Worm (Caenorhabditis elegans) whole organism, late embryonic: Measurements from ENCODE around the gene C14C11.4.
"Not testable (repeated sequence)": the region's sequence is repeated elsewhere in the genome, so short reads cannot be mapped to it uniquely, and the experiment has no call there.

Source experiments
- F13H6.1 ChIP-seq: sonication (generic microtip); optimal IDR thresholded peaks from 2 replicates; lab custom pipeline; 2016; ENCODE audit warnings: missing genetic modification characterization, missing compliant biosample characterization
- K02D7.2 ChIP-seq: sonication (generic microtip); optimal IDR thresholded peaks from 2 replicates; lab custom pipeline; 2017; ENCODE audit warnings: mild to moderate bottlenecking, missing genetic modification characterization, missing compliant biosample characterization
- K09A11.1 ChIP-seq: sonication (generic microtip); optimal IDR thresholded peaks from 2 replicates; lab custom pipeline; 2017; ENCODE audit warnings: antibody characterized with exemption, mild to moderate bottlenecking, missing genetic modification characterization, missing compliant biosample characterization; ENCODE audit not compliant: insufficient read depth
- ahr-1 ChIP-seq: sonication (generic microtip); optimal IDR thresholded peaks from 2 replicates; lab custom pipeline; 2016; ENCODE audit warnings: missing genetic modification characterization, missing compliant biosample characterization
- ama-1 ChIP-seq: fragments of 150-350 bp; optimal IDR thresholded peaks from 2 replicates; lab custom pipeline; 2014
- ceh-14 ChIP-seq: sonication (generic microtip); optimal IDR thresholded peaks from 2 replicates; lab custom pipeline; 2016; ENCODE audit warnings: missing genotype, missing genetic modification characterization, missing compliant biosample characterization
- ceh-2 ChIP-seq: sonication (generic microtip); optimal IDR thresholded peaks from 2 replicates; lab custom pipeline; 2016; ENCODE audit warnings: missing genotype, missing genetic modification characterization, missing compliant biosample characterization
- ceh-22 ChIP-seq: sonication (generic microtip); optimal IDR thresholded peaks from 2 replicates; lab custom pipeline; 2017; ENCODE audit warnings: missing biosample characterization, missing genetic modification characterization
- ceh-30 ChIP-seq: fragments of 150-350 bp; optimal IDR thresholded peaks from 2 replicates; lab custom pipeline; 2014; ENCODE audit warnings: missing biosample characterization, missing genetic modification characterization
- ceh-31 ChIP-seq: sonication (generic microtip); optimal IDR thresholded peaks from 2 replicates; lab custom pipeline; 2016; ENCODE audit warnings: missing genetic modification characterization, missing compliant biosample characterization
- ceh-34 ChIP-seq: sonication (generic microtip); optimal IDR thresholded peaks from 2 replicates; lab custom pipeline; 2016; ENCODE audit warnings: mild to moderate bottlenecking, missing genetic modification characterization, missing compliant biosample characterization
- ceh-45 ChIP-seq: fragments of 200-800 bp; sonication (Bioruptor generic); IDR thresholded peaks from 2 replicates; pipeline ENCODE4 v1.3.6; 2022; ENCODE audit warnings: missing genetic modification reagents, missing genetic modification characterization, missing compliant biosample characterization
- ceh-48 ChIP-seq: sonication (generic microtip); optimal IDR thresholded peaks from 2 replicates; lab custom pipeline; 2016; ENCODE audit warnings: missing genetic modification characterization, inconsistent platforms, missing compliant biosample characterization
- ceh-6 ChIP-seq: fragments of 200-800 bp; sonication (Bioruptor generic); optimal IDR thresholded peaks from 2 replicates; lab custom pipeline; 2018; ENCODE audit warnings: mild to moderate bottlenecking, missing genetic modification characterization, missing compliant biosample characterization
- ceh-9 ChIP-seq: sonication (generic microtip); optimal IDR thresholded peaks from 2 replicates; lab custom pipeline; 2016; ENCODE audit warnings: mild to moderate bottlenecking, missing genetic modification characterization, inconsistent platforms, missing compliant biosample characterization
- che-1 ChIP-seq: sonication (generic microtip); optimal IDR thresholded peaks from 2 replicates; lab custom pipeline; 2016; ENCODE audit warnings: mild to moderate bottlenecking, missing genetic modification characterization, missing compliant biosample characterization
- dmd-4 ChIP-seq: sonication (generic microtip); optimal IDR thresholded peaks from 2 replicates; lab custom pipeline; 2016; ENCODE audit warnings: borderline replicate concordance, missing genetic modification characterization, missing compliant biosample characterization
- elt-2 ChIP-seq: sonication (generic microtip); optimal IDR thresholded peaks from 2 replicates; lab custom pipeline; 2016; ENCODE audit warnings: missing genetic modification reagents, missing genetic modification characterization, missing compliant biosample characterization
- elt-4 ChIP-seq: sonication (generic microtip); optimal IDR thresholded peaks from 2 replicates; lab custom pipeline; 2016; ENCODE audit warnings: missing genetic modification characterization, missing compliant biosample characterization
- ets-4 ChIP-seq: sonication (generic microtip); optimal IDR thresholded peaks from 2 replicates; lab custom pipeline; 2016; ENCODE audit warnings: missing genetic modification characterization, missing compliant biosample characterization
- fax-1 ChIP-seq: sonication (generic microtip); optimal IDR thresholded peaks from 2 replicates; lab custom pipeline; 2016; ENCODE audit warnings: missing genotype, missing genetic modification characterization, missing compliant biosample characterization
- fkh-6 ChIP-seq: sonication (generic microtip); optimal IDR thresholded peaks from 2 replicates; lab custom pipeline; 2016; ENCODE audit warnings: missing genetic modification characterization, missing compliant biosample characterization
- hlh-13 ChIP-seq: fragments of 200-800 bp; sonication (Bioruptor generic); optimal IDR thresholded peaks from 2 replicates; lab custom pipeline; 2018; ENCODE audit warnings: mild to moderate bottlenecking, missing genetic modification characterization, missing compliant biosample characterization
- hlh-15 ChIP-seq: sonication (generic microtip); optimal IDR thresholded peaks from 2 replicates; lab custom pipeline; 2016; ENCODE audit warnings: missing genetic modification characterization, missing compliant biosample characterization
- hlh-30 ChIP-seq: sonication (generic microtip); optimal IDR thresholded peaks from 2 replicates; lab custom pipeline; 2017; ENCODE audit warnings: antibody characterized with exemption, missing genetic modification characterization, missing compliant biosample characterization; ENCODE audit not compliant: insufficient read depth
- nfya-1 ChIP-seq: sonication (generic microtip); optimal IDR thresholded peaks from 2 replicates; lab custom pipeline; 2017; ENCODE audit warnings: missing genetic modification characterization, mild to moderate bottlenecking, missing compliant biosample characterization, antibody characterized with exemption, moderate library complexity
- npax-4 ChIP-seq: sonication (generic microtip); optimal IDR thresholded peaks from 2 replicates; lab custom pipeline; 2016; ENCODE audit warnings: missing genetic modification characterization, missing compliant biosample characterization
- odd-2 ChIP-seq: sonication (generic microtip); optimal IDR thresholded peaks from 2 replicates; lab custom pipeline; 2017; ENCODE audit warnings: antibody characterized with exemption, mild to moderate bottlenecking, missing genetic modification characterization, missing compliant biosample characterization
- pag-3 ChIP-seq: sonication (generic microtip); optimal IDR thresholded peaks from 2 replicates; lab custom pipeline; 2016; ENCODE audit warnings: missing compliant biosample characterization, missing genetic modification characterization, borderline replicate concordance
- pha-2 ChIP-seq: sonication (generic microtip); optimal IDR thresholded peaks from 2 replicates; lab custom pipeline; 2017; ENCODE audit warnings: mild to moderate bottlenecking, missing genetic modification characterization, missing compliant biosample characterization
- pha-4 ChIP-seq: fragments of 150-350 bp; optimal IDR thresholded peaks from 2 replicates; lab custom pipeline; 2018; ENCODE audit warnings: missing biosample characterization, missing genetic modification reagents, missing genetic modification characterization
- ref-2 ChIP-seq: sonication (generic microtip); optimal IDR thresholded peaks from 2 replicates; lab custom pipeline; 2016; ENCODE audit warnings: missing genetic modification characterization, missing compliant biosample characterization
- rnt-1 ChIP-seq: sonication (generic microtip); optimal IDR thresholded peaks from 2 replicates; lab custom pipeline; 2016; ENCODE audit warnings: missing genetic modification characterization, missing compliant biosample characterization
- sox-4 ChIP-seq: sonication (generic microtip); optimal IDR thresholded peaks from 2 replicates; lab custom pipeline; 2017; ENCODE audit warnings: mild to moderate bottlenecking, missing genetic modification characterization, inconsistent platforms, missing compliant biosample characterization
- unc-3 ChIP-seq, 2 experiments: fragments of 200-800 bp in 1 of 2; sonication (Bioruptor generic) in 1 of 2; sonication (generic microtip) in 1 of 2; conservative IDR thresholded peaks in 1 of 2; optimal IDR thresholded peaks in 1 of 2; 2 replicates each; pipeline versions ENCODE4 v1.3.6 to Lab custom; 2016 to 2022; ENCODE audit warnings: missing compliant biosample characterization in 2 of 2, missing genetic modification characterization in 2 of 2, missing genetic modification reagents in 1 of 2

C14C11.4 gene

ce11 chrV:5653990-5654499, 6.6 kb downstream of the C14C11.4 start, which contains the start of gene hex-2:
Gene hex-2 (plus strand): TSS chrV:5654449.
- TF ChIP-seq elt-4 (tag; lab: Kevin White, UChicago) (no peak), pha-2 (no peak), elt-2 (tag; lab: Kevin White, UChicago) (peak; percentile 17), ahr-1 (tag; lab: Kevin White, UChicago) (no peak)

- TF ChIP-seq ceh-22 = no peak
- TF ChIP-seq unc-3 (GFP tag; conservative IDR thresholded peaks at IDR 0.05; lab: Robert Waterston, UW) = no peak
- TF ChIP-seq unc-3 (tag; optimal IDR thresholded peaks at IDR 0.05; lab: Kevin White, UChicago) = no peak
- no peak for TF ChIP-seq rnt-1 (tag; lab: Kevin White, UChicago)
- no peak for TF ChIP-seq ceh-2
- no peak for TF ChIP-seq ceh-9 (tag; lab: Kevin White, UChicago)
Observed at ce11 chrV:5660604-5661209, 13.3 kb downstream of the C14C11.4 start, which contains the start of the genes mut-14 and C14C11.2. Gene mut-14 (minus strand): TSS chrV:5660704. Gene C14C11.2 (plus strand): TSS chrV:5661159.

ce11 chrV:5663317-5663716, 15.9 kb downstream of the C14C11.4 start, which contains the start of gene C14C11.1:
Gene C14C11.1 (plus strand): TSS chrV:5663617.
- not testable (repeated sequence) for TF ChIP-seq ceh-6 (GFP tag; lab: Kevin White, UChicago); ceh-48 (tag; lab: Kevin White, UChicago); pha-4 (tag; lab: Kevin White, UChicago)
- TF ChIP-seq, all 69 proteins: peak for 0; not testable (repeated sequence) for 69

- TF ChIP-seq ceh-30 (tag; lab: Kevin White, UChicago) (no peak), ama-1 (lab: Kevin White, UChicago) (no peak), ceh-14 (tag; lab: Kevin White, UChicago) (no peak), hlh-30 (no peak), npax-4 (tag; lab: Kevin White, UChicago) (no peak), fax-1 (tag; lab: Kevin White, UChicago) (no peak), ceh-45 (GFP tag; lab: Robert Waterston, UW) (no peak)
- TF ChIP-seq, all 69 proteins: peak for 0
Observed at ce11 chrV:5666036-5666729, 18.8 kb downstream of the C14C11.4 start, which contains the start of gene C14C11.7. Gene C14C11.7 (minus strand): TSS chrV:5666086.

ce11 chrV:5667337-5667736, 19.9 kb downstream of the C14C11.4 start:
- TF ChIP-seq ref-2 (no peak), sox-4 (tag; lab: Kevin White, UChicago) (no peak), odd-2 (no peak), ceh-30 (tag; lab: Kevin White, UChicago) (no peak), dmd-4 (tag; lab: Kevin White, UChicago) (no peak), ceh-34 (tag; lab: Kevin White, UChicago) (no peak), ceh-31 (tag; lab: Kevin White, UChicago) (no peak), ceh-9 (tag; lab: Kevin White, UChicago) (no peak), ceh-2 (no peak)

ce11 chrV:5668968-5669367, 21.6 kb downstream of the C14C11.4 start:
- TF ChIP-seq ceh-22 = no peak
- TF ChIP-seq ets-4 (tag; lab: Kevin White, UChicago) = no peak
- TF ChIP-seq sox-4 (tag; lab: Kevin White, UChicago) = no peak
- TF ChIP-seq F13H6.1 (tag; lab: Kevin White, UChicago) = no peak
- no peak for TF ChIP-seq K09A11.1
- TF ChIP-seq fkh-6 (tag; lab: Kevin White, UChicago) = no peak
- no peak for TF ChIP-seq elt-2 (tag; lab: Kevin White, UChicago)
- no peak for TF ChIP-seq ceh-34 (tag; lab: Kevin White, UChicago)
- no peak for TF ChIP-seq hlh-13 (GFP tag; lab: Kevin White, UChicago)
- TF ChIP-seq che-1 (tag; lab: Kevin White, UChicago) = no peak
- no peak for TF ChIP-seq hlh-15 (tag; lab: Kevin White, UChicago)
- no peak for TF ChIP-seq K02D7.2 (tag; lab: Kevin White, UChicago)
- no peak for TF ChIP-seq pag-3 (tag; lab: Kevin White, UChicago)
- TF ChIP-seq nfya-1 (tag; lab: Kevin White, UChicago) = no peak
- TF ChIP-seq, all 69 proteins: peak for 0
